Worm (Caenorhabditis elegans): ENCODE measurements around the gene col-177.
A peak's percentile ranks its signal among the peaks of the same experiment; 100 is the strongest.

The col-177 gene

DNA sequence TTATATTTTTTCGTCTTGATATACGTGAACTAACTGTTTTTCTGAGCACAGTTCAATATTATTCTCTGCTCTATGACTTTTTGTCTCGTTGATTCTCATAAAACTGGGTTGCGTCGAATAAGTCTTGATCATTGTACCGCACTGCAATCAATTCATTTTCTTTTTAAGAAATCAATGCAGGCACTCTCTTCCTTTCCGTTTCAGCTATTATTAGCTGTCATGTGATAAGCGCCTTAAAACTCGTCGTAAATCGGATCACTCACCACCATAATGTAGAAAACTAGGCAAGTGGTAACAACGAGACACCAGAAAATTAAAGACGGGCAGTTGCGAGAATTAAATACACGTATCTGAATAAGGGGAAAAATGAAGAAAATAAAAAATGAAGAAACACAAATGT lies 5.7 kb upstream of the col-177 start:
- TF ChIP-seq elt-2 (tag; optimal IDR thresholded peaks at IDR 0.05): peak; percentile 58
- TF ChIP-seq pqm-1 (tag; optimal IDR thresholded peaks at IDR 0.05): peak; percentile 50
- no peak for TF ChIP-seq daf-12 (tag; optimal IDR thresholded peaks at IDR 0.05)

DNA sequence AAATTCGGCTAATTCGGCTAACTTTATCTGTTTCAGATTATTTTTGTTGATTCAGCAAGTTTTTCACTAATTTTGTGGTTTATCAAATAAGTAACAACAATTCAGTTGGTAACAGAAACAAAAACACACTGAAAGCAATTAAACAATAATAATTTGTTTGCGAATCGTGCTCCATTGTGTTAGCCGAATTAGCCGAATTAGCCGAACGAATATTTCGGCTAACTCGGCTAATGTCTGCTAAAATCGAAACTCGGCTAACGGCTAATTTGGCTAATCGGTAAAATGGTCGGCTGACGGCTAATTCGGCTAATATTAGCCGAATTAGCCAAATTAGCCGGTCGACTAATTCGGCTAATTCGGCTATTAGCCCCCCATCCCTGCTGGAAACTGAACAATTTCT lies 2.1 kb upstream of the col-177 start:
- TF ChIP-seq unc-39 (tag; optimal IDR thresholded peaks at IDR 0.05): no peak
- no peak for TF ChIP-seq egl-27 (tag; optimal IDR thresholded peaks at IDR 0.05)
- TF ChIP-seq ama-1 (optimal IDR thresholded peaks at IDR 0.05): no peak
- no peak for TF ChIP-seq pha-4 (tag; optimal IDR thresholded peaks at IDR 0.05)
- TF ChIP-seq eor-1 (tag; optimal IDR thresholded peaks at IDR 0.05): no peak
- no peak for TF ChIP-seq elt-2 (tag; optimal IDR thresholded peaks at IDR 0.05)
- TF ChIP-seq pqm-1 (tag; optimal IDR thresholded peaks at IDR 0.05): no peak
- no peak for TF ChIP-seq fos-1 (tag; optimal IDR thresholded peaks at IDR 0.05)
- no peak for TF ChIP-seq jun-1 (tag; optimal IDR thresholded peaks at IDR 0.05)
- no peak for TF ChIP-seq ztf-11 (tag; optimal IDR thresholded peaks at IDR 0.05)

DNA sequence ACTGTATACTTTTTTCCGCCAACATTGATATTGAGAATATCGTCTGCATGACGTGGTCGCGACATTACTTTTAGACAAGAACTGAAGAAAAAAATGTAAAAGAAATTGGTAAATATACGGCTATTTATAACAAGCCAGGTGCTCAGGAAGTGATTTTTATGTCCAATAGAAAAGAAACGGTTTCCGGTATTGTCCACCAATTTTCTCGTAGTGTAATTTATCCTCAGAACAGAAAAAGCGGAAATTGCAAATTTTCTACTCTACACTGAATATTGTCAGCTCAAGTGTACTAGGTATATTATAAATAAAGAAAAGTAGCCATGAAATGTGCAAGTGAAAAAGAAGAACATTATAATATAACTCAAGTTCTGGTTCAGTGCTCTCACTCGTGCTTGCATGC lies 2.5 kb downstream of the col-177 start, which contains the start of gene F59F3.6:
Gene F59F3.6, minus strand, starts transcription at position 101 of the 400 bp plus-strand sequence.
- TF ChIP-seq tbx-2 (tag; optimal IDR thresholded peaks at IDR 0.05) (peak; percentile 38), fkh-10 (GFP tag; optimal IDR thresholded peaks at IDR 0.05) (no peak), ZK546.5 (tag; optimal IDR thresholded peaks at IDR 0.05) (no peak), mml-1 (tag; optimal IDR thresholded peaks at IDR 0.05) (no peak), jun-1 (tag; optimal IDR thresholded peaks at IDR 0.05) (no peak)

DNA sequence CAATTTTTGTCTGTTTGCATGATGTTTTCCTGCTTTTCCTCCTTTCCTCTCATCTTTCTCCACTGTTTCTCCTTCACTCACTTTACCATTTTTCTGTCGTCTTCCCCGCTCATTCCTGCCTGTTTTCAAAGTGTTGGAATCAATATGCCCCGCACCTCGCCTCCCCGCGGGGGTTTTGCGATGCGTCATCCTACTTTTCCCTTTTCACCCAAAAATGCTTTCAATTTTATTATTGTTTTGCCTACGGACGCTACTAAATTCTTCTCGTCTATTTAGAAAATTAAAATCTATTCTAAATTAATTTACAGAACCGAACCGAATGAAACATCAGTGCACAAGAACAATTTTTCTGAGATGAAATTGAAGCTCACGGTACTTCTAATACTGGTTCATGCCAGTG lies 9.5 kb downstream of the col-177 start, which contains the start of gene ver-3:
Gene ver-3, plus strand, starts transcription at position 301 of the 400 bp plus-strand sequence.
- TF ChIP-seq lsy-12 (tag; optimal IDR thresholded peaks at IDR 0.05): no peak
- no peak for TF ChIP-seq lin-39 (tag; optimal IDR thresholded peaks at IDR 0.05)
- TF ChIP-seq nhr-76 (tag; optimal IDR thresholded peaks at IDR 0.05): no peak
- no peak for TF ChIP-seq nhr-25 (tag; optimal IDR thresholded peaks at IDR 0.05)
- no peak for TF ChIP-seq nhr-237 (tag; optimal IDR thresholded peaks at IDR 0.05)
- TF ChIP-seq nhr-77 (tag; optimal IDR thresholded peaks at IDR 0.05): no peak
- no peak for TF ChIP-seq lin-15B (tag; optimal IDR thresholded peaks at IDR 0.05)
- no peak for TF ChIP-seq jun-1 (tag; optimal IDR thresholded peaks at IDR 0.05)
- TF ChIP-seq ama-1 (optimal IDR thresholded peaks at IDR 0.05): no peak
- no peak for TF ChIP-seq snpc-4 (tag; optimal IDR thresholded peaks at IDR 0.05)
- TF ChIP-seq tbx-2 (tag; optimal IDR thresholded peaks at IDR 0.05): no peak
- TF ChIP-seq nhr-11 (tag; optimal IDR thresholded peaks at IDR 0.05): no peak
- TF ChIP-seq egl-5 (tag; optimal IDR thresholded peaks at IDR 0.05): no peak
- no peak for TF ChIP-seq egl-27 (tag; optimal IDR thresholded peaks at IDR 0.05)
- no peak for TF ChIP-seq aly-2 (tag; optimal IDR thresholded peaks at IDR 0.05)
- TF ChIP-seq hmg-11 (tag; optimal IDR thresholded peaks at IDR 0.05): no peak
- no peak for TF ChIP-seq elt-3 (tag; optimal IDR thresholded peaks at IDR 0.05)
- no peak for TF ChIP-seq ceh-28 (tag; optimal IDR thresholded peaks at IDR 0.05)
- no peak for TF ChIP-seq fkh-10 (GFP tag; optimal IDR thresholded peaks at IDR 0.05)

DNA sequence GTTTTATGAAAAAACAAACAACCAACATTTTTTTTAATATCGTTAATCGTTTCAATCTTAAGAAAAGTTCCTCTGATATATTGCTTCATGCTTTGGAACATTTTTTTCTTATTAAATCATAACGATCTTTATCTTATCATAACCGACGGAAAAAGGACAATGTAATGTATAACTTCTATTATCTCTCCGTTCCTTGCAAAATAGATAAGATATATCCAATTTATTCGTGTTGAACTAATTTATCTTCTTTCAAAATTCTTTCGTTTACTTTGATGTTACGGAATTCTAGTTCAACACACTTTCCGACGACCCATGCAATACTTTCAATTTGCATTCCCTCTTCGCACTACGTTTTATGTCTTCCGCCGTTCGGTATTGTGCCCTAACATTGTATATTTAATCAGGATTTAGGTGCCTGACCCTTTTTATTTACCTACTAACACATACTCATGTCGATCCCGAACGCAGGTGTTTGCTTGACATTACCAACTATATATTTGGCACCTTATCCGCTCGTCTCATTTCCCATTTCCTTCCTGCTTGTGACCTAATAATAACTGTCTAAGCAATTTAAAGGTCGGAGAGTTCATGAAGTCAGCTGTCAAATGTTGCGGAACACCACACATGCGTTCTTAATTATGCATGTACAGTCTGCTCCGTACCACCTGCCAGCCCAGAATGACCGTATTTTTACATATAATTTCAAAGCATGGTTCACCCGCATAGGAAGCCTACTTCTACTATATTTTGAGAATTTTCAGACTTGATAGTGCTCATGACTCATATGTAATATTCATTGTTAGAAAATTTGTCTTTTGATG lies 10.1 kb downstream of the col-177 start:
- TF ChIP-seq elt-3 (tag; optimal IDR thresholded peaks at IDR 0.05) (peak in 1 of 3 experiments; percentile 85), pha-4 (tag; optimal IDR thresholded peaks at IDR 0.05) (peak; percentile 5), ceh-9 (tag; optimal IDR thresholded peaks at IDR 0.05) (no peak)

DNA sequence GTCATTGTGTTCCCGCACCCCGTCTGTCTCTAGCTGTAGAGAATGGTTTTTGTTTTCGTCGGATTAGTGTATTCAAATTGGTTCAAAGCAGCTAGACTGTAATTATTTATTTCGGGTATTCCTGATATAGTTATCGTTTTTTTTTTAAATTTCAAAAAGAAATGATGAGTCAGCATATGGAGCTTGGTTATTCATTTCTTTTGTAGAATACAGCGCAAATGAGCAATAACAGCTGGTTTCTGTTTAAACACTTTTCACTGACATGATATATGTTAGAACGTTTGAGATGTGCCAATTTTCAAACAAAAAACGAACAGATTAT lies 10.8 kb downstream of the col-177 start:
- no peak for TF ChIP-seq nhr-67 (tag; optimal IDR thresholded peaks at IDR 0.05)
- TF ChIP-seq nhr-237 (tag; optimal IDR thresholded peaks at IDR 0.05): no peak
- no peak for TF ChIP-seq elt-2 (tag; optimal IDR thresholded peaks at IDR 0.05)
- no peak for TF ChIP-seq nhr-43 (tag; optimal IDR thresholded peaks at IDR 0.05; ENCODE audit: poor library complexity, severe bottlenecking)

Data from whole organism, L3 larva.